Worm (Caenorhabditis elegans) whole organism, L4 larva: Measurements from ENCODE around the gene W09C2.9.

Experiments
- ama-1 ChIP-seq: fragments of 150-350 bp; optimal IDR thresholded peaks from 2 replicates; lab custom pipeline; 2014; ENCODE audit warnings: inconsistent platforms, mixed read lengths
- hmg-1.1 ChIP-seq: fragments of 200-800 bp; sonication (Bioruptor generic); IDR thresholded peaks from 2 replicates; pipeline ENCODE4 v1.3.6; 2022; ENCODE audit warnings: missing genetic modification reagents, missing genetic modification characterization, missing compliant biosample characterization
- jun-1 ChIP-seq: fragments of 150-350 bp; optimal IDR thresholded peaks from 2 replicates; lab custom pipeline; 2014; ENCODE audit warnings: missing biosample characterization, missing genetic modification reagents, missing genetic modification characterization
- lsy-2 ChIP-seq, 2 experiments: fragments of 150-350 bp in 1 of 2; sonication (generic microtip) in 1 of 2; optimal IDR thresholded peaks; 2 replicates each; lab custom pipeline; 2014 to 2017; ENCODE audit warnings: missing biosample characterization in 2 of 2, missing genetic modification characterization in 2 of 2
- mdl-1 ChIP-seq, 2 experiments: fragments of 150-350 bp in 1 of 2; sonication (generic microtip) in 1 of 2; optimal IDR thresholded peaks; 2 replicates each; lab custom pipeline; 2014 to 2017; ENCODE audit warnings: missing biosample characterization in 2 of 2, missing genetic modification characterization in 2 of 2
- mep-1 ChIP-seq: fragments of 150-350 bp; sonication (generic microtip); optimal IDR thresholded peaks from 3 replicates; lab custom pipeline; 2014; ENCODE audit warnings: missing biosample characterization, missing genetic modification characterization
- nhr-111 ChIP-seq: fragments of 200-800 bp; sonication (Bioruptor generic); optimal IDR thresholded peaks from 2 replicates; lab custom pipeline; 2018; ENCODE audit warnings: mild to moderate bottlenecking, missing genetic modification characterization, missing compliant biosample characterization
- nhr-28 ChIP-seq: fragments of 150-350 bp; optimal IDR thresholded peaks from 2 replicates; lab custom pipeline; 2014; ENCODE audit warnings: missing biosample characterization, missing genetic modification characterization
- nhr-77 ChIP-seq: fragments of 150-350 bp; optimal IDR thresholded peaks from 2 replicates; lab custom pipeline; 2014; ENCODE audit warnings: missing biosample characterization, missing genetic modification characterization
- snpc-4 ChIP-seq: fragments of 150-350 bp; optimal IDR thresholded peaks from 2 replicates; lab custom pipeline; 2014; ENCODE audit warnings: missing biosample characterization, missing genetic modification characterization
- unc-62 ChIP-seq, 3 experiments: fragments of 150-350 bp in 1 of 3; sonication (generic microtip); optimal IDR thresholded peaks in 2 of 3; peaks in 1 of 3; 1 replicate in 1 of 3; 2 replicates in 2 of 3; lab custom pipeline; 2014 to 2017; ENCODE audit warnings: missing biosample characterization in 3 of 3, missing genetic modification characterization in 3 of 3, missing genetic modification reagents in 3 of 3, missing genotype in 1 of 3
- zag-1 ChIP-seq: fragments of 150-350 bp; optimal IDR thresholded peaks from 2 replicates; lab custom pipeline; 2014; ENCODE audit warnings: missing biosample characterization, missing genetic modification characterization

- TF ChIP-seq lsy-2 (tag; optimal IDR thresholded peaks at IDR 0.05; lab: Kevin White, UChicago): no peak
- no peak for TF ChIP-seq nhr-77
- TF ChIP-seq jun-1 (tag; lab: Kevin White, UChicago): no peak
- TF ChIP-seq mdl-1 (tag; optimal IDR thresholded peaks at IDR 0.05; lab: Kevin White, UChicago): no peak
- TF ChIP-seq hmg-1.1 (GFP tag; lab: Robert Waterston, UW): no peak
- TF ChIP-seq ama-1: no peak
- TF ChIP-seq nhr-28 (tag; lab: Kevin White, UChicago): no peak
- no peak for TF ChIP-seq unc-62 (GFP tag; optimal IDR thresholded peaks at IDR 0.05 in 1 of 2; lab: Kevin White, UChicago)
- TF ChIP-seq unc-62 (tag; optimal IDR thresholded peaks at IDR 0.05; lab: Kevin White, UChicago): no peak
- TF ChIP-seq nhr-111: no peak
- TF ChIP-seq mep-1: no peak
- TF ChIP-seq snpc-4: no peak
- TF ChIP-seq zag-1 (tag; lab: Kevin White, UChicago): no peak
These were observed 10.7 kb upstream of the W09C2.9 start for ce11 chrIV:9633889-9634288.
